Worm (Caenorhabditis elegans): ENCODE data around the gene F55G11.7.

DNA sequence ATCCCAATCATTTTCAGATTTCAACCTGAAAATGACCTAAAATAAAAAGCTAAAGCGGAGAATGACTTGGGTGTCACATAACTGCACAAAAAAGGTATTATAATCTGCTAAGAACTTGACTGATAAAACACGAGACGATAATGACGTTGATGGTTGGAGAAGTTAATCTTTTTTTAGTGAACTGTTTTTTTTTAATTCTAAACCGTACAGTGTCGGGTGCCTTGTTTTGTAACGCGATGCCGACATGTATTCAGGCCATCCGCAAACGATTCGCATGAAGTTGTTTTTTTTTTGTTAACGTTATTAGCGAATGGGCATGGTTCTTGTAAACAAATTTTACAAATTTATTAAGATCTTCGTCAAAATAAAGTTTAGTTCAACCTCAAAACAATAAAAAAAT is 29.1 kb downstream of the F55G11.7 start, which contains the start of gene K10D11.6:
- TF ChIP-seq unc-62 (GFP tag; optimal IDR thresholded peaks at IDR 0.05 in 1 of 2), result no peak
- no peak for TF ChIP-seq unc-62 (tag; optimal IDR thresholded peaks at IDR 0.05)
- TF ChIP-seq jun-1 (tag; optimal IDR thresholded peaks at IDR 0.05), result no peak
- TF ChIP-seq F10B5.3 (tag; optimal IDR thresholded peaks at IDR 0.05), result no peak
- no peak for TF ChIP-seq lsy-2 (tag; optimal IDR thresholded peaks at IDR 0.05)
- no peak for TF ChIP-seq fos-1 (tag; optimal IDR thresholded peaks at IDR 0.05)
- TF ChIP-seq ceh-32 (tag; optimal IDR thresholded peaks at IDR 0.05; ENCODE audit: poor library complexity), result no peak
- no peak for TF ChIP-seq tra-1 (GFP tag; IDR thresholded peaks at IDR 0.05)
- TF ChIP-seq ces-1 (GFP tag; optimal IDR thresholded peaks at IDR 0.05), result no peak
- no peak for TF ChIP-seq cey-2 (tag; optimal IDR thresholded peaks at IDR 0.05; ENCODE audit: borderline replicate concordance, insufficient read depth)
- TF ChIP-seq unc-39 (tag; optimal IDR thresholded peaks at IDR 0.05), result no peak
